Worm (Caenorhabditis elegans) whole organism, young adult: ENCODE results near the gene C02D5.2.
A peak's percentile ranks its signal among the peaks of the same experiment; 100 is the strongest.

Experiments used
- C06A6.2 ChIP-seq: fragments of 200-800 bp; sonication (Bioruptor generic); conservative IDR thresholded peaks from 2 replicates; pipeline ENCODE4 v1.3.6; 2022; ENCODE audit warnings: missing genetic modification characterization, missing compliant biosample characterization
- D2030.7 ChIP-seq: fragments of 200-800 bp; sonication (Bioruptor generic); IDR thresholded peaks from 2 replicates; pipeline ENCODE4 v1.3.6; 2022; ENCODE audit warnings: missing genetic modification reagents, missing genetic modification characterization, missing compliant biosample characterization
- F23B12.7 ChIP-seq: sonication (generic microtip); optimal IDR thresholded peaks from 2 replicates; lab custom pipeline; 2017; ENCODE audit warnings: missing genetic modification characterization, mild to moderate bottlenecking, missing compliant biosample characterization, antibody characterized with exemption, moderate library complexity; ENCODE audit not compliant: insufficient read depth
- F57C9.4 ChIP-seq: sonication (generic microtip); optimal IDR thresholded peaks from 2 replicates; lab custom pipeline; 2017; ENCODE audit warnings: mild to moderate bottlenecking, missing genetic modification characterization, missing compliant biosample characterization
- K11D2.4 ChIP-seq: fragments of 200-800 bp; sonication (Bioruptor generic); IDR thresholded peaks from 2 replicates; pipeline ENCODE4 v1.3.6; 2022; ENCODE audit warnings: missing genetic modification reagents, missing genetic modification characterization, missing compliant biosample characterization
- K12H6.12 ChIP-seq: fragments of 200-800 bp; sonication (Bioruptor generic); optimal IDR thresholded peaks from 2 replicates; lab custom pipeline; 2018; ENCODE audit warnings: mild to moderate bottlenecking, missing genetic modification characterization, missing compliant biosample characterization
- T26A5.8 ChIP-seq: sonication (generic microtip); optimal IDR thresholded peaks from 2 replicates; lab custom pipeline; 2016; ENCODE audit warnings: missing genetic modification characterization, missing compliant biosample characterization
- Y95B8A.8 ChIP-seq: fragments of 200-800 bp; sonication (Bioruptor generic); IDR thresholded peaks from 2 replicates; pipeline ENCODE4 v1.3.6; 2022; ENCODE audit warnings: missing genetic modification reagents, missing genetic modification characterization, missing compliant biosample characterization
- aptf-2 ChIP-seq: fragments of 200-800 bp; sonication (Bioruptor generic); conservative IDR thresholded peaks from 2 replicates; pipeline ENCODE4 v1.3.6; 2022; ENCODE audit warnings: missing genetic modification reagents, missing genetic modification characterization, missing compliant biosample characterization
- atf-7 ChIP-seq: sonication (generic microtip); optimal IDR thresholded peaks from 2 replicates; lab custom pipeline; 2017; ENCODE audit warnings: mild to moderate bottlenecking, missing genetic modification characterization, missing compliant biosample characterization
- bed-1 ChIP-seq: fragments of 200-800 bp; sonication (Bioruptor generic); IDR thresholded peaks from 2 replicates; pipeline ENCODE4 v1.3.6; 2022; ENCODE audit warnings: missing genetic modification reagents, missing genetic modification characterization, missing compliant biosample characterization
- bed-2 ChIP-seq: fragments of 200-800 bp; sonication (Bioruptor generic); IDR thresholded peaks from 2 replicates; pipeline ENCODE4 v1.3.6; 2022; ENCODE audit warnings: missing genetic modification reagents, missing genetic modification characterization, missing compliant biosample characterization
- ceh-40 ChIP-seq: fragments of 200-800 bp; sonication (Bioruptor generic); IDR thresholded peaks from 2 replicates; pipeline ENCODE4 v1.3.6; 2022; ENCODE audit warnings: missing genetic modification characterization, missing compliant biosample characterization
- die-1 ChIP-seq: sonication (generic microtip); optimal IDR thresholded peaks from 2 replicates; lab custom pipeline; 2016; ENCODE audit warnings: missing genotype, mild to moderate bottlenecking, missing genetic modification characterization, missing compliant biosample characterization
- dox-1 ChIP-seq: fragments of 200-800 bp; sonication (Bioruptor generic); IDR thresholded peaks from 2 replicates; pipeline ENCODE4 v1.3.6; 2022; ENCODE audit warnings: missing genetic modification reagents, missing genetic modification characterization, missing compliant biosample characterization
- dpff-1 ChIP-seq: sonication (generic microtip); optimal IDR thresholded peaks from 2 replicates; lab custom pipeline; 2017; ENCODE audit warnings: mild to moderate bottlenecking, missing genetic modification characterization, missing compliant biosample characterization
- hlh-26 ChIP-seq: fragments of 200-800 bp; sonication (Bioruptor generic); conservative IDR thresholded peaks from 2 replicates; pipeline ENCODE4 v1.3.6; 2022; ENCODE audit warnings: missing genetic modification reagents, missing genetic modification characterization, missing compliant biosample characterization
- hmg-20 ChIP-seq: fragments of 200-800 bp; sonication (Bioruptor generic); IDR thresholded peaks from 2 replicates; pipeline ENCODE4 v1.3.6; 2022; ENCODE audit warnings: missing genetic modification reagents, missing genetic modification characterization, missing compliant biosample characterization
- hrde-1 ChIP-seq: sonication (generic microtip); optimal IDR thresholded peaks from 2 replicates; lab custom pipeline; 2016; ENCODE audit warnings: missing genetic modification characterization, mild to moderate bottlenecking, missing compliant biosample characterization, moderate library complexity, missing genotype, missing genetic modification reagents, borderline replicate concordance
- lag-1 ChIP-seq: fragments of 200-800 bp; sonication (Bioruptor generic); IDR thresholded peaks from 2 replicates; pipeline ENCODE4 v1.3.6; 2022; ENCODE audit warnings: missing genetic modification reagents, missing genetic modification characterization, missing compliant biosample characterization
- lir-1 ChIP-seq: fragments of 200-800 bp; sonication (Bioruptor generic); conservative IDR thresholded peaks from 2 replicates; pipeline ENCODE4 v1.3.6; 2022; ENCODE audit warnings: missing genetic modification reagents, missing genetic modification characterization, missing compliant biosample characterization
- lsl-1 ChIP-seq: fragments of 200-800 bp; sonication (Bioruptor generic); optimal IDR thresholded peaks from 2 replicates; lab custom pipeline; 2018; ENCODE audit warnings: mild to moderate bottlenecking, missing genetic modification characterization, moderate library complexity, missing compliant biosample characterization
- lsy-27 ChIP-seq: sonication (generic microtip); optimal IDR thresholded peaks from 2 replicates; lab custom pipeline; 2017; ENCODE audit warnings: missing genetic modification characterization, mild to moderate bottlenecking, missing compliant biosample characterization, antibody characterized with exemption, missing genotype, borderline replicate concordance; ENCODE audit not compliant: insufficient read depth
- madf-6 ChIP-seq: fragments of 200-800 bp; sonication (Bioruptor generic); IDR thresholded peaks from 2 replicates; pipeline ENCODE4 v1.3.6; 2022; ENCODE audit warnings: missing genetic modification reagents, missing genetic modification characterization, missing compliant biosample characterization
- madf-8 ChIP-seq: fragments of 200-800 bp; sonication (Bioruptor generic); conservative IDR thresholded peaks from 2 replicates; pipeline ENCODE4 v1.3.6; 2022; ENCODE audit warnings: missing genetic modification reagents, missing genetic modification characterization, missing compliant biosample characterization
- nfyb-1 ChIP-seq: fragments of 200-800 bp; sonication (Bioruptor generic); IDR thresholded peaks from 2 replicates; pipeline ENCODE4 v1.3.6; 2022; ENCODE audit warnings: missing genetic modification reagents, missing genetic modification characterization, missing compliant biosample characterization
- nhr-179 ChIP-seq: sonication (generic microtip); optimal IDR thresholded peaks from 2 replicates; lab custom pipeline; 2016; ENCODE audit warnings: mild to moderate bottlenecking, missing genetic modification characterization, missing compliant biosample characterization
- pbrm-1 ChIP-seq: fragments of 200-800 bp; sonication (Bioruptor generic); IDR thresholded peaks from 2 replicates; pipeline ENCODE4 v1.3.6; 2022; ENCODE audit warnings: missing genetic modification reagents, missing genetic modification characterization, missing compliant biosample characterization
- sea-2 ChIP-seq: fragments of 200-800 bp; sonication (Bioruptor generic); IDR thresholded peaks from 2 replicates; pipeline ENCODE4 v1.3.6; 2022; ENCODE audit warnings: missing genetic modification characterization, missing compliant biosample characterization
- sptf-2 ChIP-seq: fragments of 200-800 bp; sonication (Bioruptor generic); optimal IDR thresholded peaks from 2 replicates; lab custom pipeline; 2018; ENCODE audit warnings: mild to moderate bottlenecking, missing genetic modification characterization, missing compliant biosample characterization
- unc-130 ChIP-seq: sonication (generic microtip); optimal IDR thresholded peaks from 2 replicates; lab custom pipeline; 2016; ENCODE audit warnings: missing genetic modification reagents, missing genetic modification characterization, missing compliant biosample characterization
- ztf-18 ChIP-seq: sonication (generic microtip); optimal IDR thresholded peaks from 2 replicates; lab custom pipeline; 2016; ENCODE audit warnings: missing genotype, mild to moderate bottlenecking, missing genetic modification characterization, missing compliant biosample characterization

The C02D5.2 gene

ce11 chrIII:8580802-8581201 is 23.7 kb downstream of the C02D5.2 start, which contains the start of gene doxa-1:
doxa-1 (plus strand) TSS chrIII:8581102.
- no peak for TF ChIP-seq dpff-1 (tag; lab: Kevin White, UChicago)
- no peak for TF ChIP-seq sea-2 (GFP tag; lab: Robert Waterston, UW)
- no peak for TF ChIP-seq F23B12.7 (tag; lab: Kevin White, UChicago)
- TF ChIP-seq nfyb-1 (GFP tag; lab: Robert Waterston, UW): no peak
- no peak for TF ChIP-seq bed-1 (GFP tag; lab: Robert Waterston, UW)
- no peak for TF ChIP-seq D2030.7

- TF ChIP-seq aptf-2 (GFP tag; lab: Robert Waterston, UW) (no peak), lag-1 (GFP tag; lab: Robert Waterston, UW) (0 out of 2 replicates have a peak, but pooled peaks have one; percentile 17), hrde-1 (tag; lab: Kevin White, UChicago) (no peak)
Observed at ce11 chrIII:8588592-8589153, 31.5 kb downstream of the C02D5.2 start, which contains the start of gene glr-1. glr-1 (minus strand) TSS chrIII:8588642.

ce11 chrIII:8589195-8589594 is 32.1 kb downstream of the C02D5.2 start, which contains the start of gene fip-3:
fip-3 (minus strand) TSS chrIII:8589488.
- TF ChIP-seq madf-6 (no peak), die-1 (no peak), lir-1 (no peak), ceh-40 (GFP tag; lab: Robert Waterston, UW) (no peak), unc-130 (GFP tag; lab: Kevin White, UChicago) (no peak), madf-8 (GFP tag; lab: Robert Waterston, UW) (no peak), sptf-2 (GFP tag; lab: Kevin White, UChicago) (no peak), Y95B8A.8 (no peak), K11D2.4 (GFP tag; lab: Robert Waterston, UW) (no peak), atf-7 (tag; lab: Kevin White, UChicago) (no peak), hmg-20 (GFP tag; lab: Robert Waterston, UW) (no peak), sea-2 (GFP tag; lab: Robert Waterston, UW) (no peak), lsl-1 (GFP tag; lab: Kevin White, UChicago) (no peak), lag-1 (GFP tag; lab: Robert Waterston, UW) (no peak)

ce11 chrIII:8590882-8591281 is 33.7 kb downstream of the C02D5.2 start, which contains the start of gene fipr-16:
fipr-16 (minus strand) TSS chrIII:8590982.
- TF ChIP-seq C06A6.2 (GFP tag; lab: Robert Waterston, UW) (no peak), bed-1 (GFP tag; lab: Robert Waterston, UW) (no peak), dox-1 (GFP tag; lab: Robert Waterston, UW) (no peak), K12H6.12 (tag; lab: Kevin White, UChicago) (no peak), T26A5.8 (tag; lab: Kevin White, UChicago) (no peak), atf-7 (tag; lab: Kevin White, UChicago) (no peak), lir-1 (no peak), bed-2 (GFP tag; lab: Robert Waterston, UW) (no peak), nhr-179 (tag; lab: Kevin White, UChicago) (no peak), F57C9.4 (no peak), lsy-27 (tag; lab: Kevin White, UChicago) (no peak), ztf-18 (tag; lab: Kevin White, UChicago) (no peak)

- TF ChIP-seq pbrm-1: no peak
- TF ChIP-seq hlh-26: no peak
- TF ChIP-seq hmg-20 (GFP tag; lab: Robert Waterston, UW): no peak
- TF ChIP-seq sea-2 (GFP tag; lab: Robert Waterston, UW): no peak
- TF ChIP-seq, all 124 proteins: peak for 0
Observed at ce11 chrIII:8593620-8594019, 36.5 kb downstream of the C02D5.2 start, which contains the start of gene C06E1.7. C06E1.7 (minus strand) TSS chrIII:8593720.
